ENCODE assay signal across 5 fruit fly cellular contexts in the genomic region with DNA sequence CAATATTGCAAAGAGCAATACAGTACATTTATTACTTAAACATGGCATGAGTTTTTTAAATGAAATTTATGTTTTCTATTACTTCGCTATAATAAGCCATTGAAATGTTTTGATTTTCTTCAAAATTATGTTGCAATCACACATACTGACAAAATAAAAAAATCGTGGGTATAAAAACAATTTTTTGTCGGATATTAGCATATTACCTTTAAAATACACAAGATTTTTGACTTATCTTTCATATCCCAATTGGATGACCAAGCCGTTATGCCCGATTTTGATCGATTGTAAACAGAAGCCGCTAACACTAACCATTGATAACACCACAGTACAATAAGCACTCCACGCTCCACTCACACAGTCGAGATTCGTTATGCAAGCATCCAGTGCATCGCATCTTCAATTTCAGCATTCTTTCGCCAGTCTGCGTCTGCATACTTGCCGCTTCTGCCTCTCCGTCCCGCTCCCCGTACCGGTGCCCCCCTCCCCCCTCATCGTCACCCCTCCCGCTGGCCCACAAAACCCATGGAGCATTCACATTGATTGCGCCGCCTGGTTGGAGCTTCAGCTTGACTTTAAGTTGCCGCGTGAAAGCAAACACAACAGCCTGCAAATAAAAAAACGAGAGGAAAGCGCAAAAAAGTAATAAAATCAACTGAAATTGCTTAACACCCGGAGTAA.
TF ChIP-seq lines count a peak whose summit lies in the region.

No protein-coding gene starts in this region.

- no peak for TF ChIP-seq CTCF in whole organism, embryonic (GFP tag; optimal IDR thresholded peaks at IDR 0.05; lab: Kevin White, UChicago)

TF ChIP-seq in whole organism, adult, 20 proteins besides CTCF, POLR2A, EP300 and RAD21:
- TF ChIP-seq tj (GFP tag; optimal IDR thresholded peaks at IDR 0.05; lab: Kevin White, UChicago) (peak; percentile 16), CG7045 (GFP tag; optimal IDR thresholded peaks at IDR 0.05; lab: Kevin White, UChicago) (no peak)

TF ChIP-seq in whole organism, embryonic, 481 proteins besides CTCF, POLR2A, EP300 and RAD21:
- TF ChIP-seq crol (GFP tag; IDR thresholded peaks at IDR 0.05; lab: Robert Waterston, UW): peak; percentile 92
- no peak for TF ChIP-seq CG12155 (GFP tag; optimal IDR thresholded peaks at IDR 0.05; lab: Kevin White, UChicago)
- TF ChIP-seq nom (GFP tag; optimal IDR thresholded peaks at IDR 0.05; lab: Kevin White, UChicago): peak; percentile 14
- TF ChIP-seq CG6683 (GFP tag; optimal IDR thresholded peaks at IDR 0.05; lab: Kevin White, UChicago): no peak
- TF ChIP-seq CG6654 (GFP tag; optimal IDR thresholded peaks at IDR 0.05; lab: Kevin White, UChicago): no peak
- TF ChIP-seq ken (GFP tag; IDR thresholded peaks at IDR 0.05; lab: Robert Waterston, UW): 0 out of 3 replicates have a peak, but pooled peaks have one; percentile 27
- TF ChIP-seq Hr39 (optimal IDR thresholded peaks at IDR 0.05; lab: Kevin White, UChicago): peak; percentile 16

TF ChIP-seq in whole organism, prepupa, 60 proteins besides CTCF, POLR2A, EP300 and RAD21 (continues in another document):
- TF ChIP-seq Met (GFP tag; optimal IDR thresholded peaks at IDR 0.05; lab: Kevin White, UChicago) (peak; percentile 19), cyc (GFP tag; optimal IDR thresholded peaks at IDR 0.05; lab: Kevin White, UChicago) (no peak), Blimp-1 (GFP tag; optimal IDR thresholded peaks at IDR 0.05; lab: Kevin White, UChicago) (peak; percentile 14), CG8319 (GFP tag; optimal IDR thresholded peaks at IDR 0.05; lab: Kevin White, UChicago) (no peak), Lpt (GFP tag; optimal IDR thresholded peaks at IDR 0.05; lab: Kevin White, UChicago) (peak; percentile 23), CG4318 (GFP tag; optimal IDR thresholded peaks at IDR 0.05; lab: Kevin White, UChicago) (no peak), acj6 (GFP tag; optimal IDR thresholded peaks at IDR 0.05; lab: Kevin White, UChicago) (no peak), CG31627 (GFP tag; optimal IDR thresholded peaks at IDR 0.05; lab: Kevin White, UChicago) (peak; percentile 3), pdm3 (GFP tag; optimal IDR thresholded peaks at IDR 0.05; lab: Kevin White, UChicago) (peak; percentile 31), salr (GFP tag; optimal IDR thresholded peaks at IDR 0.05; lab: Kevin White, UChicago) (peak in 1 of 2 experiments; percentile 34), esn (GFP tag; optimal IDR thresholded peaks at IDR 0.05; lab: Kevin White, UChicago) (peak; percentile 26), Hr38 (GFP tag; optimal IDR thresholded peaks at IDR 0.05; lab: Kevin White, UChicago) (no peak), CG9139 (GFP tag; optimal IDR thresholded peaks at IDR 0.05; lab: Kevin White, UChicago) (no peak), CG6792 (GFP tag; optimal IDR thresholded peaks at IDR 0.05; lab: Kevin White, UChicago) (no peak), dsx (GFP tag; optimal IDR thresholded peaks at IDR 0.05; lab: Kevin White, UChicago; ENCODE audit: poor library complexity, severe bottlenecking) (peak; percentile 37), achi (GFP tag; optimal IDR thresholded peaks at IDR 0.05; lab: Kevin White, UChicago) (peak; percentile 6), Sox102F (GFP tag; optimal IDR thresholded peaks at IDR 0.05; lab: Kevin White, UChicago) (peak; percentile 8), CG3032 (tag; optimal IDR thresholded peaks at IDR 0.05; lab: Kevin White, UChicago) (peak; percentile 22), CG16779 (tag; optimal IDR thresholded peaks at IDR 0.05; lab: Kevin White, UChicago) (no peak), CG6276 (GFP tag; optimal IDR thresholded peaks at IDR 0.05; lab: Kevin White, UChicago) (peak; percentile 47), CG8119 (GFP tag; IDR thresholded peaks at IDR 0.05; lab: Robert Waterston, UW) (no peak), Ets96B (tag; optimal IDR thresholded peaks at IDR 0.05; lab: Kevin White, UChicago) (no peak), CG32006 (GFP tag; optimal IDR thresholded peaks at IDR 0.05; lab: Kevin White, UChicago) (peak; percentile 67), dac (GFP tag; optimal IDR thresholded peaks at IDR 0.05; lab: Kevin White, UChicago) (no peak)

TF ChIP-seq in whole organism, pupa, 21 proteins besides CTCF, POLR2A, EP300 and RAD21:
- TF ChIP-seq CG10348 (GFP tag; IDR thresholded peaks at IDR 0.05; lab: Robert Waterston, UW) (no peak), Pif1A (GFP tag; optimal IDR thresholded peaks at IDR 0.05; lab: Kevin White, UChicago) (no peak), Ets98B (GFP tag; IDR thresholded peaks at IDR 0.05; lab: Robert Waterston, UW) (peak; percentile 39; the same call in 1 of the 2 replicates), CG13204 (GFP tag; optimal IDR thresholded peaks at IDR 0.05; lab: Kevin White, UChicago) (peak; percentile 89), rn (GFP tag; IDR thresholded peaks at IDR 0.05; lab: Robert Waterston, UW) (no peak), CG32121 (GFP tag; IDR thresholded peaks at IDR 0.05; lab: Robert Waterston, UW) (no peak), CG14655 (GFP tag; optimal IDR thresholded peaks at IDR 0.05; lab: Kevin White, UChicago) (peak; percentile 54), EcR (GFP tag; optimal IDR thresholded peaks at IDR 0.05; lab: Kevin White, UChicago) (peak; percentile 84), Snoo (tag; optimal IDR thresholded peaks at IDR 0.05; lab: Kevin White, UChicago) (peak; percentile 15), gl (tag; optimal IDR thresholded peaks at IDR 0.05; lab: Kevin White, UChicago) (no peak), CG8159 (tag; optimal IDR thresholded peaks at IDR 0.05; lab: Kevin White, UChicago) (peak; percentile 20), CG17806 (tag; optimal IDR thresholded peaks at IDR 0.05; lab: Kevin White, UChicago) (no peak), CG9948 (tag; optimal IDR thresholded peaks at IDR 0.05; lab: Kevin White, UChicago) (no peak), CG8301 (tag; optimal IDR thresholded peaks at IDR 0.05; lab: Kevin White, UChicago) (peak; percentile 42), CG15710 (tag; optimal IDR thresholded peaks at IDR 0.05; lab: Kevin White, UChicago) (no peak), CG12605 (GFP tag; IDR thresholded peaks at IDR 0.05; lab: Robert Waterston, UW) (no peak), fd96Ca (GFP tag; IDR thresholded peaks at IDR 0.05; lab: Robert Waterston, UW) (peak; percentile 65; the same call in 2 of the 3 replicates), Pif1B (GFP tag; optimal IDR thresholded peaks at IDR 0.05; lab: Kevin White, UChicago) (no peak), CG34367 (tag; optimal IDR thresholded peaks at IDR 0.05; lab: Kevin White, UChicago) (no peak), D1 (tag; optimal IDR thresholded peaks at IDR 0.05; lab: Kevin White, UChicago) (no peak), CG4496 (GFP tag; IDR thresholded peaks at IDR 0.05; lab: Robert Waterston, UW) (peak; percentile 49; the same call in 1 of the 3 replicates)

TF ChIP-seq in whole organism, wandering third instar larva, 38 proteins besides CTCF, POLR2A, EP300 and RAD21:
- TF ChIP-seq br (GFP tag; optimal IDR thresholded peaks at IDR 0.05; lab: Kevin White, UChicago) (no peak), foxo (GFP tag; optimal IDR thresholded peaks at IDR 0.05; lab: Kevin White, UChicago) (peak in 1 of 2 experiments; percentile 10), Dfd (GFP tag; optimal IDR thresholded peaks at IDR 0.05; lab: Kevin White, UChicago) (peak; percentile 88), rgr (GFP tag; optimal IDR thresholded peaks at IDR 0.05; lab: Kevin White, UChicago) (no peak), ey (GFP tag; optimal IDR thresholded peaks at IDR 0.05; lab: Kevin White, UChicago) (no peak), Hr83 (GFP tag; optimal IDR thresholded peaks at IDR 0.05; lab: Kevin White, UChicago; ENCODE audit: poor library complexity, severe bottlenecking) (no peak), CG32264 (GFP tag; optimal IDR thresholded peaks at IDR 0.05; lab: Kevin White, UChicago) (no peak), Hnf4 (GFP tag; optimal IDR thresholded peaks at IDR 0.05; lab: Kevin White, UChicago) (no peak), psq (GFP tag; optimal IDR thresholded peaks at IDR 0.05; lab: Kevin White, UChicago) (peak; percentile 20), dsf (GFP tag; optimal IDR thresholded peaks at IDR 0.05; lab: Kevin White, UChicago; ENCODE audit: borderline replicate concordance) (no peak), woc (GFP tag; optimal IDR thresholded peaks at IDR 0.05; lab: Kevin White, UChicago) (no peak), Myc (optimal IDR thresholded peaks at IDR 0.05; lab: Kevin White, UChicago) (no peak), sage (GFP tag; optimal IDR thresholded peaks at IDR 0.05; lab: Kevin White, UChicago) (no peak), Sp1 (GFP tag; optimal IDR thresholded peaks at IDR 0.05; lab: Kevin White, UChicago) (no peak), HLH106 (tag; optimal IDR thresholded peaks at IDR 0.05; lab: Kevin White, UChicago) (no peak), Jra (GFP tag; optimal IDR thresholded peaks at IDR 0.05; lab: Kevin White, UChicago) (no peak)
